Worm (Caenorhabditis elegans) whole organism, midembryonic: Measurements from ENCODE around the gene spp-26.

Experiments
- cog-1 ChIP-seq: sonication (generic microtip); optimal IDR thresholded peaks from 2 replicates; lab custom pipeline; 2016; ENCODE audit warnings: missing genetic modification characterization, missing compliant biosample characterization
- flt-1 ChIP-seq: fragments of 200-800 bp; sonication (Bioruptor generic); IDR thresholded peaks from 2 replicates; pipeline ENCODE4 v1.3.6; 2022; ENCODE audit warnings: missing genetic modification characterization, missing compliant biosample characterization
- klf-2 ChIP-seq: fragments of 200-800 bp; sonication (Bioruptor generic); conservative IDR thresholded peaks from 2 replicates; pipeline ENCODE4 v1.3.6; 2022; ENCODE audit warnings: missing genetic modification reagents, missing genetic modification characterization, missing compliant biosample characterization
- med-1 ChIP-seq: sonication (generic microtip); optimal IDR thresholded peaks from 2 replicates; lab custom pipeline; 2017; ENCODE audit warnings: missing genetic modification characterization, mild to moderate bottlenecking, missing compliant biosample characterization, antibody characterized with exemption, missing genetic modification reagents; ENCODE audit not compliant: insufficient read depth
- ztf-23 ChIP-seq: fragments of 200-800 bp; sonication (Bioruptor generic); IDR thresholded peaks from 2 replicates; pipeline ENCODE4 v1.3.6; 2022; ENCODE audit warnings: missing genetic modification reagents, missing genetic modification characterization, missing compliant biosample characterization

DNA sequence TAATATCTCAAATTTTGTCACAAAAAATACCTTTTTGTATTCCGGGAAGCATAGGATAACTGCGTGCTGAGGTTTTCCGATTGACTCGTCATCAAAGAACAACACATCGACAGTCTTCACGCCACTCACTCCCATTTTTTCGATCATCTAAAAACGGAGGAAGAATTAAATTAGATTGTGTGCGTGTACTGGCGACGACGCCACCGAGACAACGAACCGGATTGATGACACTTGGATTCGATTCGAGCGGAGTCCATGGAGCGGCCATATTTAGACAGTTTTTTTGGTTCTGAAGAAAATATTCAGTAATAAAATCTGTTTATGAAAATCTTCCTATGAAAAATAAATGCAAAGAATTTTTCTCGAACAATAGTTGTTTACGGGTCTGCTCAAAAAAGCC, 47.9 kb downstream of the spp-26 start, which contains the start of gene ubh-1:
- TF ChIP-seq klf-2 (GFP tag; lab: Robert Waterston, UW) (no peak), ztf-23 (GFP tag; lab: Robert Waterston, UW) (no peak), flt-1 (GFP tag; lab: Robert Waterston, UW) (no peak), med-1 (no peak), cog-1 (tag; lab: Kevin White, UChicago) (no peak)
